Worm (Caenorhabditis elegans) whole organism, L3 larva: Measurements from ENCODE around the gene F55B12.10.

Experiments
- ama-1 ChIP-seq: fragments of 150-350 bp; optimal IDR thresholded peaks from 2 replicates; lab custom pipeline; 2018
- ceh-28 ChIP-seq: fragments of 150-350 bp; optimal IDR thresholded peaks from 2 replicates; lab custom pipeline; 2014; ENCODE audit warnings: missing biosample characterization, missing genetic modification reagents, missing genetic modification characterization
- ceh-82 ChIP-seq: fragments of 150-350 bp; optimal IDR thresholded peaks from 2 replicates; lab custom pipeline; 2014; ENCODE audit warnings: missing biosample characterization, missing genetic modification characterization
- elt-3 ChIP-seq, 3 experiments: fragments of 150-350 bp in 1 of 3; sonication (generic microtip) in 2 of 3; optimal IDR thresholded peaks; 2 replicates in 2 of 3; 4 replicates in 1 of 3; lab custom pipeline; 2014 to 2017; ENCODE audit warnings: missing biosample characterization in 3 of 3, missing genetic modification characterization in 3 of 3
- nhr-28 ChIP-seq: fragments of 150-350 bp; optimal IDR thresholded peaks from 2 replicates; lab custom pipeline; 2014; ENCODE audit warnings: missing biosample characterization, missing genetic modification characterization
- pha-4 ChIP-seq: fragments of 150-350 bp; optimal IDR thresholded peaks from 2 replicates; lab custom pipeline; 2014; ENCODE audit warnings: missing biosample characterization, missing genetic modification reagents, missing genetic modification characterization
- skn-1 ChIP-seq: fragments of 150-350 bp; optimal IDR thresholded peaks from 2 replicates; lab custom pipeline; 2014; ENCODE audit warnings: missing biosample characterization, missing genetic modification characterization
- unc-62 ChIP-seq: fragments of 150-350 bp; sonication (generic microtip); optimal IDR thresholded peaks from 4 replicates; lab custom pipeline; 2014; ENCODE audit warnings: missing biosample characterization, missing genetic modification reagents, missing genetic modification characterization

DNA sequence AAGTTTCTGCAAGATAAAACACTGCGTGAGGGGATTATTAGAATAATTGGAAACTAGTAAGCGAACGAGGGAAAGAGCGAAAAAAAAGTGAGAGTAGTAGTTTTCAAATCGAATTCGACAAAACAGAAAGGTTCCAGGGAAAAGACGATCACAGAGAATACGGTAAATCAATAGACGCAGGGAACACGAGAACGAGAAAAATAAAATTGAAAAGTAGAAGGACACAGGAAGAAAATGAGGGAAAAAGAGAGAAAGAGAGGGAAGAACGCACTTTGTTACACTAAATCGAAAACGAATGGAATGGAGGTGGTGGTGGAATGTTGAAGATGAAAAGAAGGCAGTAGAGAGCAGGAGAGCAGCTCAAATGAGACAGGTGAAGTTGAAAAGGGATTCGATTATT is 32.3 kb upstream of the F55B12.10 start, which contains the start of gene swan-1:
- TF ChIP-seq pha-4 (tag; lab: Kevin White, UChicago) (no peak), ceh-28 (no peak), elt-3 (tag; optimal IDR thresholded peaks at IDR 0.05; lab: Kevin White, UChicago) (no peak), unc-62 (no peak), skn-1 (tag; lab: Kevin White, UChicago) (no peak), ceh-82 (tag; lab: Kevin White, UChicago) (no peak), nhr-28 (tag; lab: Kevin White, UChicago) (no peak), ama-1 (lab: Kevin White, UChicago) (no peak)
